Fruit fly (Drosophila melanogaster): Measurements from ENCODE around the gene CG34160.

Gene CG34160

dm6 chr2L:10615889-10616288 lies 36.3 kb downstream of the CG34160 start (continued):
- TF ChIP-seq Gug (GFP tag; IDR thresholded peaks at IDR 0.05) (no peak), CG6276 (GFP tag; optimal IDR thresholded peaks at IDR 0.05) (no peak), Sox14 (GFP tag; optimal IDR thresholded peaks at IDR 0.05) (peak; percentile 53), CG1621 (tag; optimal IDR thresholded peaks at IDR 0.05) (peak; percentile 15), cyc (GFP tag; optimal IDR thresholded peaks at IDR 0.05) (peak; percentile 48), fkh (GFP tag; optimal IDR thresholded peaks at IDR 0.05) (no peak), CG3919 (GFP tag; optimal IDR thresholded peaks at IDR 0.05) (peak; percentile 62), CG31627 (GFP tag; optimal IDR thresholded peaks at IDR 0.05) (peak; percentile 55), eg (GFP tag; IDR thresholded peaks at IDR 0.05) (peak; percentile 49; the same call in 2 of the 3 replicates), CG16779 (tag; optimal IDR thresholded peaks at IDR 0.05) (peak; percentile 24), CG6792 (GFP tag; optimal IDR thresholded peaks at IDR 0.05) (peak; percentile 67), Ets21C (GFP tag; optimal IDR thresholded peaks at IDR 0.05) (peak; percentile 39), Met (GFP tag; optimal IDR thresholded peaks at IDR 0.05) (peak; percentile 79), net (GFP tag; optimal IDR thresholded peaks at IDR 0.05) (peak; percentile 62), OdsH (GFP tag; optimal IDR thresholded peaks at IDR 0.05) (peak; percentile 69), CG4318 (GFP tag; optimal IDR thresholded peaks at IDR 0.05) (peak; percentile 15), CG3032 (tag; optimal IDR thresholded peaks at IDR 0.05) (peak; percentile 55), CG6854 (GFP tag; optimal IDR thresholded peaks at IDR 0.05) (peak; percentile 37), salr (GFP tag; optimal IDR thresholded peaks at IDR 0.05) (no peak), dac (GFP tag; optimal IDR thresholded peaks at IDR 0.05) (no peak), Eip75B (GFP tag; optimal IDR thresholded peaks at IDR 0.05) (peak; percentile 67), CG9139 (GFP tag; optimal IDR thresholded peaks at IDR 0.05) (no peak), Hr4 (GFP tag; optimal IDR thresholded peaks at IDR 0.05) (peak; percentile 36), CG8632 (GFP tag; optimal IDR thresholded peaks at IDR 0.05) (peak; percentile 54), Blimp-1 (GFP tag; optimal IDR thresholded peaks at IDR 0.05) (peak; percentile 50), Sox102F (GFP tag; optimal IDR thresholded peaks at IDR 0.05) (peak; percentile 72), Smox (GFP tag; optimal IDR thresholded peaks at IDR 0.05) (peak; percentile 69), CG10631 (GFP tag; optimal IDR thresholded peaks at IDR 0.05) (peak; percentile 63), CG11902 (GFP tag; optimal IDR thresholded peaks at IDR 0.05) (no peak), Eip78C (GFP tag) (peak; percentile 92), CG8119 (GFP tag; IDR thresholded peaks at IDR 0.05) (peak; percentile 77), achi (GFP tag; optimal IDR thresholded peaks at IDR 0.05) (peak; percentile 57), dsx (GFP tag; optimal IDR thresholded peaks at IDR 0.05; ENCODE audit: poor library complexity, severe bottlenecking) (peak; percentile 40)

dm6 chr2L:10616767-10617166 lies 37.2 kb downstream of the CG34160 start:
- TF ChIP-seq Hr39 (GFP tag; optimal IDR thresholded peaks at IDR 0.05) (peak; percentile 53), pdm3 (GFP tag; optimal IDR thresholded peaks at IDR 0.05) (peak; percentile 88), Hr4 (GFP tag; optimal IDR thresholded peaks at IDR 0.05) (peak; percentile 86), dac (GFP tag; optimal IDR thresholded peaks at IDR 0.05) (peak; percentile 71), dsx (GFP tag; optimal IDR thresholded peaks at IDR 0.05; ENCODE audit: poor library complexity, severe bottlenecking) (peak; percentile 92), CG9139 (GFP tag; optimal IDR thresholded peaks at IDR 0.05) (peak; percentile 79), fd85E (GFP tag; optimal IDR thresholded peaks at IDR 0.05) (peak; percentile 15), CG11294 (GFP tag; IDR thresholded peaks at IDR 0.05) (peak; percentile 92), CG6808 (GFP tag; optimal IDR thresholded peaks at IDR 0.05) (peak; percentile 85), Ets21C (GFP tag; optimal IDR thresholded peaks at IDR 0.05) (peak; percentile 19), Eip75B (GFP tag; optimal IDR thresholded peaks at IDR 0.05) (peak; percentile 84), CG16779 (tag; optimal IDR thresholded peaks at IDR 0.05) (peak; percentile 52), fkh (GFP tag; optimal IDR thresholded peaks at IDR 0.05) (no peak), CG8119 (GFP tag; IDR thresholded peaks at IDR 0.05) (peak; percentile 94), CG10669 (GFP tag; optimal IDR thresholded peaks at IDR 0.05) (peak; percentile 91), CG6792 (GFP tag; optimal IDR thresholded peaks at IDR 0.05) (peak; percentile 80), CG4318 (GFP tag; optimal IDR thresholded peaks at IDR 0.05) (peak; percentile 72), CG7368 (GFP tag; optimal IDR thresholded peaks at IDR 0.05) (peak; percentile 76), CG11762 (GFP tag; optimal IDR thresholded peaks at IDR 0.05; ENCODE audit: insufficient read depth) (peak; percentile 77), CG15336 (GFP tag; IDR thresholded peaks at IDR 0.05) (peak; percentile 97), CG6163 (GFP tag; IDR thresholded peaks at IDR 0.05) (peak; percentile 95), topi (GFP tag; optimal IDR thresholded peaks at IDR 0.05) (peak; percentile 64), Hr38 (GFP tag; optimal IDR thresholded peaks at IDR 0.05) (no peak), achi (GFP tag; optimal IDR thresholded peaks at IDR 0.05) (peak; percentile 84), Smox (GFP tag; optimal IDR thresholded peaks at IDR 0.05) (peak; percentile 44), eg (GFP tag; IDR thresholded peaks at IDR 0.05) (peak; percentile 96), CG3919 (GFP tag; optimal IDR thresholded peaks at IDR 0.05) (peak; percentile 90), CG1621 (tag; optimal IDR thresholded peaks at IDR 0.05) (peak; percentile 87), Eip78C (GFP tag) (peak; percentile 96), CG32006 (GFP tag; optimal IDR thresholded peaks at IDR 0.05) (peak; percentile 88), Sox102F (GFP tag; optimal IDR thresholded peaks at IDR 0.05) (peak; percentile 16), Sox14 (GFP tag; optimal IDR thresholded peaks at IDR 0.05) (peak; percentile 87), CG6854 (GFP tag; optimal IDR thresholded peaks at IDR 0.05) (no peak), vri (GFP tag; optimal IDR thresholded peaks at IDR 0.05) (peak; percentile 8), svp (GFP tag) (peak; percentile 58)
